Worm (Caenorhabditis elegans): Measurements from ENCODE around the gene grl-31.

DNA sequence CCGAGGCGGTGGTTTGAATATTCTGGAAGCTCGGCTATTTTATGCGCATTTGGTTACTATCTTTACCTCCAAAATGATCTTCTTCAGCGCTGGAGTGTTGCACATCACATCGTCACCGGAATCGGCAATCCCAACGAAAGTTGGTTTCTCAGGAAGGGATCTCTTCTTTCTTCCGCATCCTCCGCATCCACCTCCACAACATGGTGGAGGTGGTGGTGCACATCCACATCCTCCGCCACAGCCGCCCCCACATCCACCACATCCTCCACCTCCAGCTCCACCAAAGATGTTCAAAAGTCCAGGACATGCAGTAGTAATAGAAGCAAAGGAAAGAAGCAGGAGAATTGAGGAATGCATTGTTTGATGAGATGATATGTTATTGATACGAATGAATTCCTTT is at the start of gene grl-31:
- TF ChIP-seq F13H6.1 (tag; optimal IDR thresholded peaks at IDR 0.05) (no peak), elt-4 (tag; optimal IDR thresholded peaks at IDR 0.05) (no peak), nhr-232 (tag; optimal IDR thresholded peaks at IDR 0.05) (no peak)
